Fruit fly (Drosophila melanogaster) whole organism, pupa: Measurements from ENCODE around the gene CG16704.

Experiments
- CG10348 ChIP-seq: fragments of 200-800 bp; sonication (Bioruptor generic); IDR thresholded peaks from 2 replicates; pipeline ENCODE4 v1.3.6; 2022; ENCODE audit warnings: missing biosample characterization, missing genetic modification characterization
- CG12605 ChIP-seq: fragments of 200-800 bp; sonication (Bioruptor generic); IDR thresholded peaks from 2 replicates; pipeline ENCODE4 v1.3.6; 2022; ENCODE audit warnings: missing biosample characterization, missing genetic modification characterization
- CG13204 ChIP-seq: fragments of 200-800 bp; sonication (Bioruptor generic); optimal IDR thresholded peaks from 2 replicates; lab custom pipeline; 2018; ENCODE audit warnings: missing biosample characterization, mild to moderate bottlenecking, missing genetic modification characterization, moderate library complexity
- CG14655 ChIP-seq: fragments of 200-800 bp; sonication (Bioruptor generic); optimal IDR thresholded peaks from 3 replicates; lab custom pipeline; 2017; ENCODE audit warnings: mild to moderate bottlenecking, missing biosample characterization, missing genetic modification reagents, missing genetic modification characterization
- CG15710 ChIP-seq: fragments of 200-800 bp; sonication (Bioruptor generic); optimal IDR thresholded peaks from 2 replicates; lab custom pipeline; 2018; ENCODE audit warnings: missing biosample characterization, mild to moderate bottlenecking, missing genetic modification characterization, moderate library complexity
- CG17806 ChIP-seq: fragments of 200-800 bp; sonication (Bioruptor generic); optimal IDR thresholded peaks from 2 replicates; lab custom pipeline; 2018; ENCODE audit warnings: missing biosample characterization, mild to moderate bottlenecking, missing genetic modification characterization, moderate library complexity
- CG32121 ChIP-seq: fragments of 200-800 bp; sonication (Bioruptor generic); IDR thresholded peaks from 2 replicates; pipeline ENCODE4 v1.3.6; 2022; ENCODE audit warnings: missing biosample characterization, missing genetic modification characterization
- CG34367 ChIP-seq: fragments of 200-800 bp; sonication (Bioruptor generic); optimal IDR thresholded peaks from 2 replicates; lab custom pipeline; 2018; ENCODE audit warnings: missing biosample characterization, mild to moderate bottlenecking, missing genetic modification characterization
- CG4496 ChIP-seq: fragments of 200-800 bp; sonication (Bioruptor generic); IDR thresholded peaks from 3 replicates; pipeline ENCODE4 v1.3.6; 2022; ENCODE audit warnings: missing biosample characterization, missing genetic modification characterization
- CG8159 ChIP-seq: fragments of 200-800 bp; sonication (Bioruptor generic); optimal IDR thresholded peaks from 3 replicates; lab custom pipeline; 2018; ENCODE audit warnings: missing biosample characterization, mild to moderate bottlenecking, missing genetic modification characterization, moderate library complexity
- CG8301 ChIP-seq: fragments of 200-800 bp; sonication (Bioruptor generic); optimal IDR thresholded peaks from 2 replicates; lab custom pipeline; 2018; ENCODE audit warnings: missing biosample characterization, mild to moderate bottlenecking, missing genetic modification characterization
- CG9948 ChIP-seq: fragments of 200-800 bp; sonication (Bioruptor generic); optimal IDR thresholded peaks from 2 replicates; lab custom pipeline; 2018; ENCODE audit warnings: missing biosample characterization, mild to moderate bottlenecking, missing genetic modification characterization, moderate library complexity
- D1 ChIP-seq: fragments of 200-800 bp; sonication (Bioruptor generic); optimal IDR thresholded peaks from 2 replicates; lab custom pipeline; 2018; ENCODE audit warnings: missing biosample characterization, mild to moderate bottlenecking, missing genetic modification characterization, moderate library complexity
- EcR ChIP-seq: fragments of 200-800 bp; sonication (Bioruptor generic); optimal IDR thresholded peaks from 3 replicates; lab custom pipeline; 2019; ENCODE audit warnings: missing biosample characterization, missing genetic modification characterization, mild to moderate bottlenecking, moderate library complexity, missing genetic modification reagents
- Ets98B ChIP-seq: fragments of 200-800 bp; sonication (Bioruptor generic); IDR thresholded peaks from 2 replicates; pipeline ENCODE4 v1.3.6; 2022; ENCODE audit warnings: missing biosample characterization, missing genetic modification characterization
- Pif1A ChIP-seq: fragments of 200-800 bp; sonication (Bioruptor generic); optimal IDR thresholded peaks from 3 replicates; lab custom pipeline; 2016; ENCODE audit warnings: missing biosample characterization, missing genetic modification characterization
- Pif1B ChIP-seq: fragments of 200-800 bp; sonication (Bioruptor generic); optimal IDR thresholded peaks from 3 replicates; lab custom pipeline; 2016; ENCODE audit warnings: missing biosample characterization, missing genetic modification characterization
- Snoo ChIP-seq: fragments of 200-800 bp; sonication (Bioruptor generic); optimal IDR thresholded peaks from 3 replicates; lab custom pipeline; 2017; ENCODE audit warnings: missing biosample characterization, mild to moderate bottlenecking, missing genetic modification characterization, inconsistent platforms
- fd96Ca ChIP-seq: fragments of 200-800 bp; sonication (Bioruptor generic); IDR thresholded peaks from 3 replicates; pipeline ENCODE4 v1.3.6; 2022; ENCODE audit warnings: missing biosample characterization, missing genetic modification characterization
- gl ChIP-seq: fragments of 200-800 bp; sonication (Bioruptor generic); optimal IDR thresholded peaks from 2 replicates; lab custom pipeline; 2018; ENCODE audit warnings: missing biosample characterization, mild to moderate bottlenecking, missing genetic modification characterization
- rn ChIP-seq: fragments of 200-800 bp; sonication (Bioruptor generic); IDR thresholded peaks from 2 replicates; pipeline ENCODE4 v1.3.6; 2022; ENCODE audit warnings: missing biosample characterization, missing genetic modification characterization

The CG16704 gene

DNA sequence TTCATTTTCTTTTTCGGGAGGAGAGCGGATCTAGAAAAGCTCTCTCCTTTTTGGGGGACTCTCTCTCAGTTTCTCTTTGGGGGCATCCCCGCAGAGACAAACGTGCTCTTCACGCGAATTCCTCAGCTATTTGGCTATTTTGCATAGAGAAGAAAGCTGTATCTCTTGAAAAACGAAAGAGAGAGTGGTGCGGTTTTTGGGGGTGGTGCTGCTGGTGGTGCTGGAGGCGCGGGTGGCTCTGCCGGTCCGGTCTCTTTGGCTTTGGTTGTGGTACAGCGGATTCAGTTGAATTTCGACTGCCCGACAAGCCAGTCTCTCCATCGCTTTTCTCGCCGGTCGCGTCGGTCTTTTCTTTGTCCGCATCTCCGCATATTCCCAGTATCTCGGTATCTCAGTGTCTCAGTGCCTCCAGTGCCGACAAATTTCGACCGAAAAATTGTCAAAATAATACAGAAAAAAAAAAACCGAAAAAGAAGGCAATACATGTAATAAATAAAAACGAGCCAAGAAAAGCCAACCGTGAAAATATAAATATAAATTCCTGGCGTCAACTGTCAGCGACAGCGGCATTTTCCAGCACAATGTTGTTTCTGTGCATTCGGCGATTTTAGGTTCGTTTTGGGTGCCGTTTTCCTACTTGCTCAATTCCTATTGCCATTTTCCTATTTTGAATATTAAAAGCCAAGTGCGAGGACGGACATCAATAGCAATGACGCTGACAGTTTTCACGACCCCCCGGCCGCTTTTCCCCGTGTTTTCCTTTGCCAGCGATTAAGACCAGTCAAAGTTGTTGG lies 38.0 kb upstream of the CG16704 start, which contains the start of gene CG10019:
TSS of gene CG10019 (plus strand) at position 285 of the 794 bp plus-strand sequence.
- no peak for TF ChIP-seq Pif1B (GFP tag; lab: Kevin White, UChicago)
- no peak for TF ChIP-seq D1
- TF ChIP-seq CG17806, result no peak
- TF ChIP-seq CG10348, result no peak
- no peak for TF ChIP-seq CG34367
- TF ChIP-seq CG9948 (tag; lab: Kevin White, UChicago), result no peak
- no peak for TF ChIP-seq EcR (GFP tag; lab: Kevin White, UChicago)
- peak; percentile 31; the same call in 1 of the 3 replicates for TF ChIP-seq CG4496 (GFP tag; lab: Robert Waterston, UW)
- peak; percentile 48 for TF ChIP-seq CG32121 (GFP tag; lab: Robert Waterston, UW)
- no peak for TF ChIP-seq fd96Ca (GFP tag; lab: Robert Waterston, UW)
- no peak for TF ChIP-seq gl (tag; lab: Kevin White, UChicago)
- no peak for TF ChIP-seq rn (GFP tag; lab: Robert Waterston, UW)
- TF ChIP-seq CG14655 (GFP tag; lab: Kevin White, UChicago), result peak; percentile 4
- no peak for TF ChIP-seq CG15710 (tag; lab: Kevin White, UChicago)
- no peak for TF ChIP-seq CG8301 (tag; lab: Kevin White, UChicago)
- TF ChIP-seq Snoo (tag; lab: Kevin White, UChicago), result no peak
- peak; percentile 31; the same call in 1 of the 2 replicates for TF ChIP-seq Ets98B (GFP tag; lab: Robert Waterston, UW)
- TF ChIP-seq CG13204, result no peak
- no peak for TF ChIP-seq CG8159 (tag; lab: Kevin White, UChicago)
- no peak for TF ChIP-seq Pif1A (GFP tag; lab: Kevin White, UChicago)
- no peak for TF ChIP-seq CG12605 (GFP tag; lab: Robert Waterston, UW)

DNA sequence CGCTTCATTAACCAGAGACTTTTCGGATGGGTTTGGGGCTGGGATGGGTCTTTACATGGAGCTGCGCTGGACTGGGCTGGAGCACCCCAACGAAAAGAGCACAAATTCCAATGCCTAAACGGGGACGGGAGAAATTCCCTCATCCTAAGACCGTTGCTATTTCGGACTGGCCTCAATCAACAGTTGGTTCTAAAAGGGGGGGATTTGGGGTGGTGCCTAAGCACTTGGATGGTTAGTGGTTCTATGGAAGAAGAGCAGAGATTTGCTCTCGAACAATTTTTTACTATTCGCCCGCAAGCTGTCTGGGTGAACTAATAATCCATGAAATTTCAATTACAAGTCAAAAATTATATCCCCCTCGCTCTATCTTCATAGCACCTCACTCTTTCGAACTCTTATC lies 37.2 kb upstream of the CG16704 start:
- no peak for TF ChIP-seq CG17806
- TF ChIP-seq fd96Ca (GFP tag; lab: Robert Waterston, UW), result no peak
- TF ChIP-seq CG10348, result no peak
- TF ChIP-seq CG14655 (GFP tag; lab: Kevin White, UChicago), result no peak
- no peak for TF ChIP-seq gl (tag; lab: Kevin White, UChicago)
- no peak for TF ChIP-seq Pif1B (GFP tag; lab: Kevin White, UChicago)
- no peak for TF ChIP-seq D1
- no peak for TF ChIP-seq CG4496 (GFP tag; lab: Robert Waterston, UW)
- TF ChIP-seq Pif1A (GFP tag; lab: Kevin White, UChicago), result no peak
- TF ChIP-seq, all 21 proteins: peak for 0

dm6 chr2L:3719414-3719959 lies 27.1 kb upstream of the CG16704 start:
- TF ChIP-seq CG13204 (no peak), Ets98B (GFP tag; lab: Robert Waterston, UW) (no peak), CG34367 (peak; percentile 29), CG8159 (tag; lab: Kevin White, UChicago) (peak; percentile 49), Pif1A (GFP tag; lab: Kevin White, UChicago) (peak; percentile 52), fd96Ca (GFP tag; lab: Robert Waterston, UW) (0 out of 3 replicates have a peak, but pooled peaks have one; percentile 12), CG15710 (tag; lab: Kevin White, UChicago) (no peak), CG8301 (tag; lab: Kevin White, UChicago) (no peak), CG4496 (GFP tag; lab: Robert Waterston, UW) (0 out of 3 replicates have a peak, but pooled peaks have one; percentile 27), Pif1B (GFP tag; lab: Kevin White, UChicago) (peak; percentile 38), gl (tag; lab: Kevin White, UChicago) (no peak)

dm6 chr2L:3717673-3718235 lies 25.4 kb upstream of the CG16704 start, which contains the start of the genes lectin-24A and Shaw:
lectin-24A (minus strand) TSS chr2L:3717773.
Shaw (plus strand) TSS chr2L:3718185.
- TF ChIP-seq fd96Ca (GFP tag; lab: Robert Waterston, UW) (no peak), CG13204 (no peak), CG8301 (tag; lab: Kevin White, UChicago) (no peak), CG4496 (GFP tag; lab: Robert Waterston, UW) (no peak), rn (GFP tag; lab: Robert Waterston, UW) (no peak), CG9948 (tag; lab: Kevin White, UChicago) (no peak), CG8159 (tag; lab: Kevin White, UChicago) (no peak), CG15710 (tag; lab: Kevin White, UChicago) (no peak), EcR (GFP tag; lab: Kevin White, UChicago) (no peak), Pif1B (GFP tag; lab: Kevin White, UChicago) (no peak), gl (tag; lab: Kevin White, UChicago) (no peak), CG17806 (no peak), CG14655 (GFP tag; lab: Kevin White, UChicago) (no peak), D1 (no peak), CG10348 (no peak), CG34367 (no peak), Ets98B (GFP tag; lab: Robert Waterston, UW) (no peak), Snoo (tag; lab: Kevin White, UChicago) (no peak), Pif1A (GFP tag; lab: Kevin White, UChicago) (no peak)
- TF ChIP-seq, all 21 proteins: peak for 0
